Fruit fly (Drosophila melanogaster): ENCODE data around the gene CheA75a.

DNA sequence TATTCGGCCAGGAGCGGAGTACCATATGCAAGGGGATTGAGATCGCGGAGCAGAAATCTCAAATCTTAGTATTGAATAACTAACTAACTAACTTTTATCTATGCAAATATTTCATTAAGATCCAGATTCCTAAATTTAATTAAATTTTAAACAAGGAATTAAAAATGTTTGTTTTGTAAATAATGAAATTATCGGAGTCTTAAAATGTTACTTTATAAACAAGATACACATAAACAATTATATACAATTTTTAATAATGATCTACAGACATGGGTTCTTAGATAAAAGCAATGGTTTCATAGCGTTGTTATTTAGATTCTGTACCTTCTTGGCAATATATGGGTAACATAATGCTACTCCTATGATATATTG lies 6.2 kb upstream of the CheA75a start:
- no peak for TF ChIP-seq Hr83 (GFP tag; optimal IDR thresholded peaks at IDR 0.05; ENCODE audit: poor library complexity, severe bottlenecking)
- no peak for TF ChIP-seq Vsx2 (GFP tag; optimal IDR thresholded peaks at IDR 0.05; ENCODE audit: partially characterized antibody)
- no peak for TF ChIP-seq Jra (GFP tag; optimal IDR thresholded peaks at IDR 0.05)
- TF ChIP-seq CG32264 (GFP tag; optimal IDR thresholded peaks at IDR 0.05) = no peak
- no peak for TF ChIP-seq Myc (optimal IDR thresholded peaks at IDR 0.05)
- TF ChIP-seq Hr78 (GFP tag; optimal IDR thresholded peaks at IDR 0.05) = no peak
- no peak for TF ChIP-seq foxo (GFP tag; optimal IDR thresholded peaks at IDR 0.05)
- no peak for TF ChIP-seq fru (GFP tag; optimal IDR thresholded peaks at IDR 0.05)

Measured in whole organism, wandering third instar larva.